Fruit fly (Drosophila melanogaster) Kc167 (cell line): Measurements from ENCODE around the gene Trissin.

Experiments
- h ChIP-seq: fragments of >200 bp; optimal IDR thresholded peaks from 3 replicates; lab custom pipeline; 2018; ENCODE audit warnings: missing external identifiers
- insv ChIP-seq: fragments of >200 bp; optimal IDR thresholded peaks from 3 replicates; lab custom pipeline; 2018; ENCODE audit warnings: missing external identifiers
- psq ChIP-seq: fragments of >200 bp; optimal IDR thresholded peaks from 2 replicates; lab custom pipeline; 2017; ENCODE audit warnings: missing external identifiers
- ttk ChIP-seq: sonication (Bioruptor generic); optimal IDR thresholded peaks from 2 replicates; lab custom pipeline; 2017; ENCODE audit warnings: missing external identifiers

DNA sequence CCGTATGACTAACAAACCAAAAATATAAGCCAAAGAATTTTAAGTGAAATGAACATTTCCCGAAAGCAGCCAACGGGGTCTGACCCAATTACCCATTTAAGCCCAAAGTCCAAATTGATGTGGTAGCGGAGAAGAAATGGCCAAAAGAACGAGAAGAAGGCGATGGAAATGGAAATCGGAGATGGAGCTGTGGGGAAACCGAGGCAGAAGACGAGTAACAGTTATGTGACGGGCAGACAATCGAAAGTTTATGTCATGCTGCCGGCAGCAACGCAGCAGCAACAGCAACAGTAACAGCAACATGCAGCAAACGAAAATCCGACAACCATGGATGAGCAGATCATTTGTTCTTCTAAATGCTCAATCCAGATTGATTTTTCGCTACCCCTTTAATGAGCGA, 48.4 kb downstream of the Trissin start:
- TF ChIP-seq psq (lab: Kevin White, UChicago): no peak
- TF ChIP-seq insv (lab: Kevin White, UChicago): no peak
- no peak for TF ChIP-seq ttk (lab: Kevin White, UChicago)
- TF ChIP-seq h: no peak
